Worm (Caenorhabditis elegans): Measurements from ENCODE around the gene swip-10.

DNA sequence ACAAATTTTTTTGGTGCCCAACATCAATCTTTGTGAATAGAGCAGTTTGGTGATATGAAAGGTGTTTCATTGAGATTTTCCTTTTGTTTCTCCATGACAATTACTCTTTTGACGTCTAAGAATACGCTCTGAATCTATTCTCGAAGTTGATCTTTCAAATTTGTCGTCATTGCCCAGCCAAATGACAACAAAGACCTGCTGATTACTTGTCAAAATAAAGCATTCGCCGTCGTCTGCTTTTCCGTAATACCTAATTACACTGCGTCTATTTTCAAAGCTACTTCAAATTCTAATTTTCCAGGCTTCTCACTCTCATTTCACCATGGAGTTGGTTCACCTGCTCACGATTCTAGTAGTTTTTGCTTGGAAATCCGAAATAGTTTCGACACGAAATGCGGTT is 12.8 kb downstream of the swip-10 start, which contains the start of gene F53B1.3:
- TF ChIP-seq unc-62 (GFP tag; optimal IDR thresholded peaks at IDR 0.05) (no peak), nhr-76 (tag; optimal IDR thresholded peaks at IDR 0.05) (no peak), lin-39 (tag; optimal IDR thresholded peaks at IDR 0.05) (no peak), egl-5 (tag; optimal IDR thresholded peaks at IDR 0.05) (no peak), ZK546.5 (tag; optimal IDR thresholded peaks at IDR 0.05) (no peak), elt-2 (tag; optimal IDR thresholded peaks at IDR 0.05) (no peak), egl-27 (tag; optimal IDR thresholded peaks at IDR 0.05) (no peak), mdl-1 (tag; optimal IDR thresholded peaks at IDR 0.05) (no peak)
